Worm (Caenorhabditis elegans) whole organism, L4/young adult: Measurements from ENCODE around the gene Y66H1A.8.

Experiments
- W03F9.2 ChIP-seq: fragments of 150-350 bp; optimal IDR thresholded peaks from 2 replicates; lab custom pipeline; 2014; ENCODE audit warnings: missing biosample characterization, missing genetic modification characterization
- him-1 ChIP-seq: sonication (generic microtip); optimal IDR thresholded peaks from 2 replicates; lab custom pipeline; 2016; ENCODE audit warnings: missing genotype, missing genetic modification reagents, missing genetic modification characterization, missing compliant biosample characterization

DNA sequence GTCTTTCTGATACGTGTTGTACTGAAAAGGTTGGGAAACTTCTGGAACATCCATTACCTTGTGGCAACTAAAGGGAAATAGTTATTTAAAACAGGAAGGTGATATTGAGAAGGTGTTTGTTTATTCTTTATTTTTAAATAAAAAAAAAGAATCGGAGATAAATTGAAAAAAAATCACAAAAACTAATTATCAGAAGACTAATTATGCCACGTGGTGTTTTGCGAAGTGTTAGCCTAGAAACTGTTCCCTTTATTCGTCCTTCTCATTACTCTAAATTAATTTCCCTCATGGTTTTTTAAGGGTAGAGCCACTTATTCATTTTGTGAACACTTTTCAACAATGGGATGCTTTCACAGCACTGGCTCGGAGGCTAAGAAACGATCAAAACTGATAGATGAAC lies 53.3 kb downstream of the Y66H1A.8 start, which contains the start of gene gpa-4:
- no peak for TF ChIP-seq him-1 (tag; lab: Kevin White, UChicago)
- no peak for TF ChIP-seq W03F9.2 (tag; lab: Kevin White, UChicago)
